Fruit fly (Drosophila melanogaster) S2 (cell line): ENCODE results near the gene Smvt.

ENCODE experiments used
- CG8478 ChIP-seq: fragments of >200 bp; optimal IDR thresholded peaks from 2 replicates; lab custom pipeline; 2018
- CTCF ChIP-seq, 2 experiments: fragments of >200 bp; optimal IDR thresholded peaks; 2 replicates each; lab custom pipeline; 2018

DNA sequence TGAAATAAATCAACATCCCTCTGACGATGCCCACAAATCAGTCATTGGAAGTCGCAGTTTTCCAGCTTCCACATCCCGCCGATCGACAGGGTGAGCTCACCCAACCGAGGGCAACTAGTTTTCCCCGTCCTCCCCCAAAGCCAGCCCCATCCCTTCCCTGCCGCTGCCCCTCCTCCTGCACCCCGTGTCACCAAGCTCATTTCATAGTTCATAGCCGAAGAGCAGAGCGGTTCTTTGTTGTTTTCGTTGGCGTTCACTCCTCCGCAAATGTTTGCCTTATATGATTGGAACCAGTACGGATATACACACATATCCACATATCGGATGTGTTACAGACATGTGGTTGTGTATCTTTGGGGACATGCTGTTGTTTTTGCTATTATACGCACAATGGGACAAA, 41.3 kb downstream of the Smvt start:
- TF ChIP-seq CG8478 (lab: Kevin White, UChicago) (no peak), CTCF (optimal IDR thresholded peaks at IDR 0.05; lab: Kevin White, UChicago) (no peak)
